Worm (Caenorhabditis elegans) whole organism, late embryonic: ENCODE data around the gene natb-1.

Source experiments
- ceh-24 ChIP-seq: sonication (generic microtip); optimal IDR thresholded peaks from 2 replicates; lab custom pipeline; 2016; ENCODE audit warnings: mild to moderate bottlenecking, missing genetic modification characterization, missing compliant biosample characterization
- ceh-45 ChIP-seq: fragments of 200-800 bp; sonication (Bioruptor generic); IDR thresholded peaks from 2 replicates; pipeline ENCODE4 v1.3.6; 2022; ENCODE audit warnings: missing genetic modification reagents, missing genetic modification characterization, missing compliant biosample characterization
- lim-6 ChIP-seq: sonication (generic microtip); optimal IDR thresholded peaks from 2 replicates; lab custom pipeline; 2016; ENCODE audit warnings: missing genetic modification characterization, missing compliant biosample characterization
- pqm-1 ChIP-seq: sonication (generic microtip); optimal IDR thresholded peaks from 2 replicates; lab custom pipeline; 2016; ENCODE audit warnings: missing genetic modification characterization, missing compliant biosample characterization
- tbx-2 ChIP-seq: sonication (generic microtip); optimal IDR thresholded peaks from 2 replicates; lab custom pipeline; 2016; ENCODE audit warnings: missing genetic modification characterization, missing compliant biosample characterization
- ttx-3 ChIP-seq: sonication (generic microtip); optimal IDR thresholded peaks from 2 replicates; lab custom pipeline; 2016; ENCODE audit warnings: missing genetic modification reagents, missing genetic modification characterization, missing compliant biosample characterization
- unc-86 ChIP-seq: sonication (generic microtip); optimal IDR thresholded peaks from 2 replicates; lab custom pipeline; 2016; ENCODE audit warnings: missing genetic modification characterization, missing compliant biosample characterization

DNA sequence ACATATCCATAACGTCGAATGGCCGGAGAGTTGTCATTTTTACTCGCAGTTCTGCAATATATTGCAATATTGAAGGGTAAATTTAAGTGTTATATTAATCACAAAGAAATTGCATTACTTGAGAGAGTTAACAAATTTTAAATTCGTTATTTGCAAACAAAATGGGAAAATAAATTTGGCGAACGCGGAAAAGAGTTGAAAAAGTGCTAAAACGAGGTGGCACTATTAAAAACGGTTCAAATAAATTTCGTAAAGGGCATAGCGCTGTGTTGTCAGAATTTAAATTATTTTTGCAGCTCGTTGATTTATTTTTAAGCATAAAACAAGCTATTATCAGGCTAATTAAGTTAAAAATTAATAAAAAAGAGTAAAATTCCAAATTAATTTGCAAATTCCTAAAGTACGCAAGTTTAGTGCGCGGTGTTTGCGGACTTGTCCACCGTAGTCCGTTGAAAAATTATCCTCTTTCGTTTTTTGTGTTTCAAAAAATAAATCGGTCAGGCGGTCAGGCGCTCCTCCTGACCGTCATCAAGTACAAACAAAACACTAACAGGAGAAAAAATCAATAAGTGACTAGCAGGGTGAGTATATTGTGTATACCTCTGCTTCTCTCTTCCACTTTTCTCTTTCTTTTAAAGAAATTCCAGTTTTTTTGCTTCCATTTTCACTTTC is at the start of gene natb-1, which contains the start of gene abhd-12:
- TF ChIP-seq unc-86 (tag; lab: Kevin White, UChicago) = no peak
- no peak for TF ChIP-seq lim-6 (tag; lab: Kevin White, UChicago)
- no peak for TF ChIP-seq pqm-1
- TF ChIP-seq tbx-2 = no peak
- no peak for TF ChIP-seq ttx-3 (tag; lab: Kevin White, UChicago)
- TF ChIP-seq ceh-45 (GFP tag; lab: Robert Waterston, UW) = no peak
- no peak for TF ChIP-seq ceh-24 (tag; lab: Kevin White, UChicago)
